Fruit fly (Drosophila melanogaster): ENCODE results near the gene CG11722.

dm6 chr3R:10055004-10055403 lies 9.7 kb upstream of the CG11722 start:
- TF ChIP-seq shn (GFP tag; optimal IDR thresholded peaks at IDR 0.05): no peak
- TF ChIP-seq scrt (GFP tag; optimal IDR thresholded peaks at IDR 0.05): no peak
- TF ChIP-seq CG9609 (GFP tag; optimal IDR thresholded peaks at IDR 0.05): no peak
- TF ChIP-seq ftz-f1 (GFP tag; optimal IDR thresholded peaks at IDR 0.05): no peak
- no peak for TF ChIP-seq prd (optimal IDR thresholded peaks at IDR 0.05)
- no peak for TF ChIP-seq prd (GFP tag; IDR thresholded peaks at IDR 0.05)
- no peak for TF ChIP-seq H2.0 (GFP tag; IDR thresholded peaks at IDR 0.05)
- no peak for TF ChIP-seq Ets65A (GFP tag)

Measured in whole organism, embryonic.